Fruit fly (Drosophila melanogaster) whole organism, embryonic: ENCODE measurements around the gene CG13075.

Experiments
- Asciz ChIP-seq: fragments of 200-800 bp; sonication (Bioruptor generic); optimal IDR thresholded peaks from 2 replicates; lab custom pipeline; 2017; ENCODE audit warnings: missing biosample characterization, mild to moderate bottlenecking, missing genetic modification characterization, missing genetic modification reagents
- Atf-2 ChIP-seq: fragments of 200-800 bp; sonication (Bioruptor generic); optimal IDR thresholded peaks from 2 replicates; lab custom pipeline; 2016; ENCODE audit warnings: missing biosample characterization, missing genetic modification characterization
- Bgb ChIP-seq: fragments of 200-800 bp; sonication (Bioruptor generic); IDR thresholded peaks from 2 replicates; pipeline ENCODE4 v1.3.6; 2022; ENCODE audit warnings: missing biosample characterization, missing genetic modification characterization; ENCODE audit not compliant: partially characterized antibody
- CG10431 ChIP-seq: fragments of 200-800 bp; sonication (Bioruptor generic); optimal IDR thresholded peaks from 3 replicates; lab custom pipeline; 2018; ENCODE audit warnings: missing biosample characterization, mild to moderate bottlenecking, missing genetic modification characterization
- CG12104 ChIP-seq: fragments of 200-800 bp; sonication (Bioruptor generic); optimal IDR thresholded peaks from 3 replicates; lab custom pipeline; 2016; ENCODE audit warnings: missing biosample characterization, missing genetic modification characterization
- CG12155 ChIP-seq: fragments of 200-800 bp; sonication (Bioruptor generic); optimal IDR thresholded peaks from 3 replicates; lab custom pipeline; 2016; ENCODE audit warnings: missing biosample characterization, missing genetic modification characterization
- CG12769 ChIP-seq: fragments of 200-800 bp; sonication (Bioruptor generic); optimal IDR thresholded peaks from 2 replicates; lab custom pipeline; 2019; ENCODE audit warnings: missing biosample characterization, mild to moderate bottlenecking, missing genetic modification characterization, moderate library complexity
- CG13624 ChIP-seq: fragments of 200-800 bp; sonication (Bioruptor generic); optimal IDR thresholded peaks from 2 replicates; lab custom pipeline; 2016; ENCODE audit warnings: missing biosample characterization, missing genetic modification characterization
- CG14965 ChIP-seq: fragments of 200-800 bp; sonication (Bioruptor generic); optimal IDR thresholded peaks from 2 replicates; lab custom pipeline; 2016; ENCODE audit warnings: missing biosample characterization, missing genetic modification characterization, borderline replicate concordance
- CG17186 ChIP-seq: fragments of 200-800 bp; sonication (Bioruptor generic); optimal IDR thresholded peaks from 3 replicates; lab custom pipeline; 2017; ENCODE audit warnings: missing biosample characterization, missing genetic modification reagents, missing genetic modification characterization
- CG17359 ChIP-seq: fragments of 200-800 bp; sonication (Bioruptor generic); optimal IDR thresholded peaks from 3 replicates; lab custom pipeline; 2018; ENCODE audit warnings: missing biosample characterization, mild to moderate bottlenecking, missing genetic modification characterization, moderate library complexity
- CG1832 ChIP-seq: fragments of 200-800 bp; sonication (Bioruptor generic); optimal IDR thresholded peaks from 2 replicates; lab custom pipeline; 2017; ENCODE audit warnings: missing biosample characterization, mild to moderate bottlenecking, missing genetic modification characterization, inconsistent platforms
- CG18764 ChIP-seq: fragments of 200-800 bp; sonication (Bioruptor generic); optimal IDR thresholded peaks from 3 replicates; lab custom pipeline; 2016; ENCODE audit warnings: missing biosample characterization, missing genetic modification characterization
- CG30403 ChIP-seq: fragments of 200-800 bp; sonication (Bioruptor generic); optimal IDR thresholded peaks from 3 replicates; lab custom pipeline; 2016; ENCODE audit warnings: missing biosample characterization, missing genetic modification characterization
- CG31224 ChIP-seq: fragments of 200-800 bp; sonication (Bioruptor generic); IDR thresholded peaks from 2 replicates; pipeline ENCODE4 v1.3.6; 2022; ENCODE audit warnings: missing biosample characterization, missing genetic modification characterization
- CG34422 ChIP-seq: fragments of 200-800 bp; sonication (Bioruptor generic); IDR thresholded peaks from 3 replicates; pipeline ENCODE4 v1.3.6; 2022; ENCODE audit warnings: missing biosample characterization, missing genetic modification characterization
- CG5245 ChIP-seq: fragments of 200-800 bp; sonication (Bioruptor generic); optimal IDR thresholded peaks from 3 replicates; lab custom pipeline; 2016; ENCODE audit warnings: missing biosample characterization, missing genetic modification characterization
- CG7372 ChIP-seq: fragments of 200-800 bp; sonication (Bioruptor generic); IDR thresholded peaks from 2 replicates; pipeline ENCODE4 v1.3.6; 2022; ENCODE audit warnings: missing biosample characterization, missing genetic modification characterization
- CG7745 ChIP-seq: fragments of 200-800 bp; sonication (Bioruptor generic); optimal IDR thresholded peaks from 2 replicates; lab custom pipeline; 2018; ENCODE audit warnings: missing biosample characterization, mild to moderate bottlenecking, missing genetic modification characterization, moderate library complexity
- CG7839 ChIP-seq: fragments of 200-800 bp; sonication (Bioruptor generic); optimal IDR thresholded peaks from 3 replicates; lab custom pipeline; 2018; ENCODE audit warnings: missing biosample characterization, mild to moderate bottlenecking, missing genetic modification characterization, moderate library complexity
- CG9437 ChIP-seq: fragments of 200-800 bp; sonication (Bioruptor generic); optimal IDR thresholded peaks from 2 replicates; lab custom pipeline; 2018; ENCODE audit warnings: missing biosample characterization, mild to moderate bottlenecking, missing genetic modification characterization
- Dfd ChIP-seq, 2 experiments: fragments of >200 bp; optimal IDR thresholded peaks; 2 replicates each; lab custom pipeline; 2017; ENCODE audit warnings: missing biosample characterization in 2 of 2, missing genetic modification characterization in 2 of 2
- Meics ChIP-seq: fragments of 200-800 bp; sonication (Bioruptor generic); optimal IDR thresholded peaks from 2 replicates; lab custom pipeline; 2017; ENCODE audit warnings: missing biosample characterization, mild to moderate bottlenecking, missing genetic modification characterization
- NC2α ChIP-seq: fragments of 200-800 bp; sonication (Bioruptor generic); optimal IDR thresholded peaks from 2 replicates; lab custom pipeline; 2016; ENCODE audit warnings: missing biosample characterization, missing genetic modification characterization
- NFAT ChIP-seq: fragments of 200-800 bp; sonication (Bioruptor generic); IDR thresholded peaks from 2 replicates; pipeline ENCODE4 v1.3.6; 2022; ENCODE audit warnings: missing biosample characterization, missing genetic modification characterization
- Neu2 ChIP-seq: fragments of 200-800 bp; sonication (Bioruptor generic); optimal IDR thresholded peaks from 3 replicates; lab custom pipeline; 2016; ENCODE audit warnings: missing biosample characterization, missing genetic modification characterization, borderline replicate concordance
- Optix ChIP-seq: fragments of 200-800 bp; sonication (Bioruptor generic); IDR thresholded peaks from 3 replicates; pipeline ENCODE4 v1.3.6; 2022; ENCODE audit warnings: missing biosample characterization, missing genetic modification characterization
- Pdp1 ChIP-seq, 2 experiments: fragments of 200-800 bp; sonication (Bioruptor generic); optimal IDR thresholded peaks; 3 replicates each; lab custom pipeline; 2016; ENCODE audit warnings: missing biosample characterization in 2 of 2, missing genetic modification characterization in 2 of 2, mild to moderate bottlenecking in 1 of 2, moderate library complexity in 1 of 2
- Side ChIP-seq: fragments of 200-800 bp; sonication (Bioruptor generic); optimal IDR thresholded peaks from 2 replicates; lab custom pipeline; 2016; ENCODE audit warnings: missing biosample characterization, missing genetic modification characterization
- Sry-β ChIP-seq: fragments of 200-800 bp; sonication (Bioruptor generic); optimal IDR thresholded peaks from 2 replicates; lab custom pipeline; 2018; ENCODE audit warnings: missing biosample characterization, mild to moderate bottlenecking, missing genetic modification characterization, moderate library complexity
- Sry-δ ChIP-seq: fragments of 200-800 bp; sonication (Bioruptor generic); optimal IDR thresholded peaks from 2 replicates; lab custom pipeline; 2016; ENCODE audit warnings: missing biosample characterization, missing genetic modification characterization
- croc ChIP-seq: fragments of 200-800 bp; sonication (Bioruptor generic); conservative IDR thresholded peaks from 3 replicates; pipeline ENCODE4 v1.3.6; 2022; ENCODE audit warnings: missing biosample characterization, missing genetic modification characterization
- dm ChIP-seq: fragments of 200-800 bp; sonication (Bioruptor generic); optimal IDR thresholded peaks from 3 replicates; lab custom pipeline; 2016; ENCODE audit warnings: missing biosample characterization, missing genetic modification characterization
- gem ChIP-seq: fragments of 200-800 bp; sonication (Bioruptor generic); optimal IDR thresholded peaks from 2 replicates; lab custom pipeline; 2019; ENCODE audit warnings: missing biosample characterization, mild to moderate bottlenecking, missing genetic modification characterization, moderate library complexity
- hkb ChIP-seq, 2 experiments: fragments of 200-800 bp in 1 of 2; fragments of >200 bp in 1 of 2; sonication (Bioruptor generic) in 1 of 2; IDR thresholded peaks in 1 of 2; optimal IDR thresholded peaks in 1 of 2; 2 replicates each; pipeline versions ENCODE4 v1.3.6 to Lab custom; 2017 to 2022; ENCODE audit warnings: missing biosample characterization in 1 of 2, missing genetic modification characterization in 1 of 2
- hth ChIP-seq: fragments of >200 bp; optimal IDR thresholded peaks from 2 replicates; lab custom pipeline; 2017; ENCODE audit warnings: inconsistent platforms
- ind ChIP-seq: fragments of 200-800 bp; sonication (Bioruptor generic); optimal IDR thresholded peaks from 3 replicates; lab custom pipeline; 2016; ENCODE audit warnings: missing biosample characterization, missing genetic modification characterization
- lilli ChIP-seq: fragments of 200-800 bp; sonication (Bioruptor generic); optimal IDR thresholded peaks from 3 replicates; lab custom pipeline; 2016; ENCODE audit warnings: missing biosample characterization, missing genetic modification characterization
- pho ChIP-seq: fragments of 200-800 bp; sonication (Bioruptor generic); optimal IDR thresholded peaks from 2 replicates; lab custom pipeline; 2016; ENCODE audit warnings: missing biosample characterization, missing genetic modification characterization
- prd ChIP-seq, 3 experiments: fragments of >200 bp in 2 of 3; fragments of 200-800 bp in 1 of 3; sonication (Bioruptor generic) in 1 of 3; optimal IDR thresholded peaks in 2 of 3; IDR thresholded peaks in 1 of 3; 2 replicates in 2 of 3; 3 replicates in 1 of 3; pipeline versions ENCODE4 v1.3.6 to Lab custom; 2017 to 2022; ENCODE audit warnings: missing biosample characterization in 1 of 3, missing genetic modification characterization in 1 of 3
- ro ChIP-seq: fragments of 200-800 bp; sonication (Bioruptor generic); IDR thresholded peaks from 2 replicates; pipeline ENCODE4 v1.3.6; 2022; ENCODE audit warnings: missing biosample characterization, missing genetic modification characterization
- sd ChIP-seq: fragments of 200-800 bp; sonication (Bioruptor generic); optimal IDR thresholded peaks from 3 replicates; lab custom pipeline; 2018; ENCODE audit warnings: missing biosample characterization, mild to moderate bottlenecking, missing genetic modification characterization, moderate library complexity
- sima ChIP-seq: fragments of 200-800 bp; sonication (Bioruptor generic); optimal IDR thresholded peaks from 2 replicates; lab custom pipeline; 2016; ENCODE audit warnings: missing biosample characterization, missing genetic modification characterization
- slou ChIP-seq: fragments of 200-800 bp; sonication (Bioruptor generic); optimal IDR thresholded peaks from 3 replicates; lab custom pipeline; 2016; ENCODE audit warnings: missing biosample characterization, missing genetic modification characterization
- slp2 ChIP-seq: fragments of 200-800 bp; sonication (Bioruptor generic); optimal IDR thresholded peaks from 2 replicates; lab custom pipeline; 2016; ENCODE audit warnings: missing biosample characterization, missing genetic modification characterization
- tap ChIP-seq: fragments of 200-800 bp; optimal IDR thresholded peaks from 3 replicates; lab custom pipeline; 2019; ENCODE audit warnings: missing biosample characterization, mild to moderate bottlenecking, missing genetic modification characterization, moderate library complexity
- trem ChIP-seq: fragments of 200-800 bp; optimal IDR thresholded peaks from 3 replicates; lab custom pipeline; 2019; ENCODE audit warnings: missing biosample characterization, mild to moderate bottlenecking, missing genetic modification characterization, moderate library complexity
- zen ChIP-seq: fragments of 200-800 bp; sonication (Bioruptor generic); optimal IDR thresholded peaks from 3 replicates; lab custom pipeline; 2018; ENCODE audit warnings: missing biosample characterization, mild to moderate bottlenecking, missing genetic modification characterization, moderate library complexity
- zfh1 ChIP-seq: fragments of 200-800 bp; sonication (Bioruptor generic); IDR thresholded peaks from 3 replicates; pipeline ENCODE4 v1.3.6; 2022; ENCODE audit warnings: missing biosample characterization, missing genetic modification characterization

The CG13075 gene

dm6 chr3L:16045831-16046336, 37.9 kb upstream of the CG13075 start (continued):
- no peak for TF ChIP-seq Bgb (GFP tag; lab: Robert Waterston, UW)
- TF ChIP-seq CG12769 (tag; lab: Kevin White, UChicago) = peak; percentile 90
- TF ChIP-seq CG7839 (tag; lab: Kevin White, UChicago) = peak; percentile 94
- peak; percentile 92 for TF ChIP-seq zen (tag; lab: Kevin White, UChicago)
- TF ChIP-seq sd (tag; lab: Kevin White, UChicago) = peak; percentile 92
- peak; percentile 84 for TF ChIP-seq CG18764 (GFP tag; lab: Kevin White, UChicago)
- TF ChIP-seq CG10431 (GFP tag; lab: Kevin White, UChicago) = peak; percentile 83
- TF ChIP-seq CG1832 (GFP tag; lab: Kevin White, UChicago) = no peak
- TF ChIP-seq Sry-β (GFP tag; lab: Kevin White, UChicago) = peak; percentile 46
- peak; percentile 61 for TF ChIP-seq slou (GFP tag; lab: Kevin White, UChicago)
- TF ChIP-seq CG9437 (GFP tag; lab: Kevin White, UChicago) = peak; percentile 79
- peak; percentile 97 for TF ChIP-seq CG17359
- TF ChIP-seq hth (lab: Kevin White, UChicago) = no peak
- no peak for TF ChIP-seq prd (optimal IDR thresholded peaks at IDR 0.05; lab: Kevin White, UChicago)
- TF ChIP-seq prd (GFP tag; IDR thresholded peaks at IDR 0.05; lab: Robert Waterston, UW) = peak; percentile 95
- TF ChIP-seq dm (GFP tag; lab: Kevin White, UChicago) = peak; percentile 73
- peak; percentile 76 for TF ChIP-seq Atf-2 (GFP tag; lab: Kevin White, UChicago)
- TF ChIP-seq CG12104 (GFP tag; lab: Kevin White, UChicago) = peak; percentile 88
- peak; percentile 89 for TF ChIP-seq CG7372
- peak; percentile 68 for TF ChIP-seq CG17186
- no peak for TF ChIP-seq hkb (optimal IDR thresholded peaks at IDR 0.05; lab: Kevin White, UChicago)
- TF ChIP-seq hkb (GFP tag; IDR thresholded peaks at IDR 0.05; lab: Robert Waterston, UW) = peak; percentile 96
- TF ChIP-seq gem (tag; lab: Kevin White, UChicago) = peak; percentile 95
- no peak for TF ChIP-seq Dfd (GFP tag; optimal IDR thresholded peaks at IDR 0.05; lab: Kevin White, UChicago)
- TF ChIP-seq Meics (GFP tag; lab: Kevin White, UChicago) = peak; percentile 93
- TF ChIP-seq Optix (GFP tag; lab: Robert Waterston, UW) = peak; percentile 82; the same call in 2 of the 3 replicates
- TF ChIP-seq CG14965 = peak; percentile 28
- peak; percentile 53 for TF ChIP-seq Sry-δ
- peak; percentile 71 for TF ChIP-seq CG7745 (tag; lab: Kevin White, UChicago)
- peak; percentile 64 for TF ChIP-seq sima (GFP tag; lab: Kevin White, UChicago)
- TF ChIP-seq ind (GFP tag; lab: Kevin White, UChicago) = peak; percentile 89
- peak; percentile 82 for TF ChIP-seq Asciz
- peak; percentile 91 for TF ChIP-seq Side
- peak; percentile 93 for TF ChIP-seq CG30403 (GFP tag; lab: Kevin White, UChicago)
- peak; percentile 74 for TF ChIP-seq croc (GFP tag; lab: Robert Waterston, UW)
- TF ChIP-seq CG12155 (GFP tag; lab: Kevin White, UChicago) = peak; percentile 93
- TF ChIP-seq CG13624 = peak; percentile 89
- peak; percentile 70 for TF ChIP-seq NC2α (GFP tag; lab: Kevin White, UChicago)
- TF ChIP-seq trem = peak; percentile 92
- peak; percentile 94 for TF ChIP-seq lilli
- peak; percentile 88 for TF ChIP-seq slp2 (GFP tag; lab: Kevin White, UChicago)
- peak; percentile 74 for TF ChIP-seq NFAT (GFP tag; lab: Robert Waterston, UW)
- TF ChIP-seq ro (GFP tag; lab: Robert Waterston, UW) = 0 out of 2 replicates have a peak, but pooled peaks have one; percentile 60
- TF ChIP-seq CG34422 (GFP tag; lab: Robert Waterston, UW) = peak; percentile 92
- peak; percentile 95 for TF ChIP-seq zfh1 (GFP tag; lab: Robert Waterston, UW)
- peak; percentile 63 for TF ChIP-seq CG5245 (GFP tag; lab: Kevin White, UChicago)
- TF ChIP-seq Neu2 = peak; percentile 30
- TF ChIP-seq pho = peak; percentile 92
- peak; percentile 82 for TF ChIP-seq CG31224
- TF ChIP-seq tap (tag; lab: Kevin White, UChicago) = peak; percentile 92
- peak; percentile 85 to 88 for TF ChIP-seq Pdp1 (GFP tag; optimal IDR thresholded peaks at IDR 0.05; lab: Kevin White, UChicago)
